Worm (Caenorhabditis elegans) whole organism, L4/young adult: Measurements from ENCODE around the gene srbc-84.
"Not testable (repeated sequence)": the region's sequence is repeated elsewhere in the genome, so short reads cannot be mapped to it uniquely, and the experiment has no call there.

Experiments used
- W03F9.2 ChIP-seq: fragments of 150-350 bp; optimal IDR thresholded peaks from 2 replicates; lab custom pipeline; 2014; ENCODE audit warnings: missing biosample characterization, missing genetic modification characterization
- dao-5 ChIP-seq: sonication (generic microtip); optimal IDR thresholded peaks from 2 replicates; lab custom pipeline; 2016; ENCODE audit warnings: missing genotype, missing genetic modification characterization, moderate library complexity, missing compliant biosample characterization
- him-1 ChIP-seq: sonication (generic microtip); optimal IDR thresholded peaks from 2 replicates; lab custom pipeline; 2016; ENCODE audit warnings: missing genotype, missing genetic modification reagents, missing genetic modification characterization, missing compliant biosample characterization

Gene srbc-84

ce11 chrV:16338287-16339092 lies 39.7 kb downstream of the srbc-84 start, which contains the start of gene slc-9B.2:
TSS of gene slc-9B.2 (plus strand) at chrV:16339042.
- not testable (repeated sequence) for TF ChIP-seq dao-5 (tag; lab: Kevin White, UChicago); W03F9.2 (tag; lab: Kevin White, UChicago); him-1

- TF ChIP-seq dao-5 (tag; lab: Kevin White, UChicago): no peak
- no peak for TF ChIP-seq him-1
- TF ChIP-seq W03F9.2 (tag; lab: Kevin White, UChicago): no peak
These were observed 43.5 kb downstream of the srbc-84 start, which contains the start of gene nhr-193 for ce11 chrV:16342258-16342618. TSS of gene nhr-193 (plus strand) at chrV:16342308.

ce11 chrV:16346406-16347108 lies 47.8 kb downstream of the srbc-84 start, which contains the start of the genes W08G11.5 and W08G11.1:
TSS of gene W08G11.5 (minus strand) at chrV:16346506.
TSS of gene W08G11.1 (plus strand) at chrV:16347058.
- no peak for TF ChIP-seq him-1
- TF ChIP-seq W03F9.2 (tag; lab: Kevin White, UChicago): no peak
- TF ChIP-seq dao-5 (tag; lab: Kevin White, UChicago): no peak
